Fruit fly (Drosophila melanogaster) whole organism, wandering third instar larva: ENCODE results near the gene CG14720.

ENCODE experiments used
- CG32264 ChIP-seq: fragments of 200-800 bp; sonication (Bioruptor generic); optimal IDR thresholded peaks from 2 replicates; lab custom pipeline; 2016; ENCODE audit warnings: missing biosample characterization, missing genetic modification characterization
- CrebA ChIP-seq: fragments of 200-800 bp; sonication (Bioruptor generic); optimal IDR thresholded peaks from 2 replicates; lab custom pipeline; 2016; ENCODE audit warnings: missing biosample characterization, mild to moderate bottlenecking, missing genetic modification characterization, borderline replicate concordance
- Dfd ChIP-seq: fragments of >200 bp; optimal IDR thresholded peaks from 2 replicates; lab custom pipeline; 2017; ENCODE audit warnings: missing biosample characterization, missing genetic modification characterization
- Dif ChIP-seq: fragments of 200-275, 200-300 bp; sonication (Bioruptor generic); optimal IDR thresholded peaks from 2 replicates; lab custom pipeline; 2018; ENCODE audit warnings: missing biosample characterization, missing genetic modification characterization; ENCODE audit not compliant: partially characterized antibody
- GATAd ChIP-seq: sonication (Bioruptor generic); optimal IDR thresholded peaks from 2 replicates; lab custom pipeline; 2016; ENCODE audit warnings: missing biosample characterization, missing genetic modification characterization
- HLH106 ChIP-seq: fragments of 200-800 bp; optimal IDR thresholded peaks from 3 replicates; lab custom pipeline; 2019; ENCODE audit warnings: missing biosample characterization, mild to moderate bottlenecking, missing genetic modification characterization, moderate library complexity
- Hnf4 ChIP-seq: fragments of 200-800 bp; sonication (Bioruptor generic); optimal IDR thresholded peaks from 2 replicates; lab custom pipeline; 2016; ENCODE audit warnings: missing biosample characterization, mild to moderate bottlenecking, missing genetic modification characterization
- Hr78 ChIP-seq: fragments of >200 bp; optimal IDR thresholded peaks from 2 replicates; lab custom pipeline; 2017; ENCODE audit warnings: missing biosample characterization, missing genetic modification characterization
- Jra ChIP-seq: sonication (Bioruptor generic); optimal IDR thresholded peaks from 2 replicates; lab custom pipeline; 2016; ENCODE audit warnings: missing biosample characterization, missing genetic modification characterization
- Mio ChIP-seq: sonication (Bioruptor generic); optimal IDR thresholded peaks from 2 replicates; lab custom pipeline; 2016; ENCODE audit warnings: missing biosample characterization, missing genetic modification characterization
- Myc ChIP-seq: fragments of >200 bp; optimal IDR thresholded peaks from 2 replicates; lab custom pipeline; 2017
- N ChIP-seq: fragments of >200 bp; optimal IDR thresholded peaks from 2 replicates; lab custom pipeline; 2018; ENCODE audit warnings: missing biosample characterization, missing external identifiers, missing genetic modification characterization
- Rel ChIP-seq, 2 experiments: fragments of 200-800 bp; sonication (Bioruptor generic) in 1 of 2; optimal IDR thresholded peaks; 2 replicates in 1 of 2; 3 replicates in 1 of 2; lab custom pipeline; 2016 to 2019; ENCODE audit warnings: mild to moderate bottlenecking in 2 of 2, missing biosample characterization in 2 of 2, missing genetic modification characterization in 2 of 2, moderate library complexity in 1 of 2
- Vsx2 ChIP-seq: fragments of 200-300, 225-300 bp; sonication (Bioruptor generic); optimal IDR thresholded peaks from 2 replicates; lab custom pipeline; 2018; ENCODE audit warnings: missing biosample characterization, missing genetic modification characterization; ENCODE audit not compliant: partially characterized antibody
- brk ChIP-seq: fragments of 200-800 bp; sonication (Bioruptor generic); optimal IDR thresholded peaks from 2 replicates; lab custom pipeline; 2016; ENCODE audit warnings: missing biosample characterization, mild to moderate bottlenecking, missing genetic modification characterization
- dl ChIP-seq, 2 experiments: fragments of 175-275, 200-275 bp in 1 of 2; fragments of 200-275 bp in 1 of 2; sonication (Bioruptor generic); optimal IDR thresholded peaks; lab custom pipeline; 2018; ENCODE audit warnings: mild to moderate bottlenecking in 2 of 2, missing biosample characterization in 2 of 2, missing genetic modification characterization in 2 of 2, moderate library complexity in 2 of 2; ENCODE audit not compliant: partially characterized antibody in 2 of 2, insufficient read depth in 1 of 2
- dmrt93B ChIP-seq: fragments of 200-800 bp; sonication (Bioruptor generic); optimal IDR thresholded peaks from 2 replicates; lab custom pipeline; 2018; ENCODE audit warnings: missing biosample characterization, mild to moderate bottlenecking, missing genetic modification characterization
- dsf ChIP-seq: sonication (Bioruptor generic); optimal IDR thresholded peaks from 2 replicates; lab custom pipeline; 2016; ENCODE audit warnings: missing biosample characterization, missing genetic modification characterization, borderline replicate concordance
- ey ChIP-seq: fragments of 200-800 bp; sonication (Bioruptor generic); optimal IDR thresholded peaks from 2 replicates; lab custom pipeline; 2016; ENCODE audit warnings: missing biosample characterization, missing genetic modification characterization
- foxo ChIP-seq, 2 experiments: fragments of 200-800 bp; sonication (Bioruptor generic); optimal IDR thresholded peaks; 2 replicates in 1 of 2; 3 replicates in 1 of 2; lab custom pipeline; 2016 to 2017; ENCODE audit warnings: missing biosample characterization in 2 of 2, missing genetic modification characterization in 2 of 2
- fru ChIP-seq: fragments of 200-800 bp; sonication (Bioruptor generic); optimal IDR thresholded peaks from 3 replicates; lab custom pipeline; 2016; ENCODE audit warnings: missing biosample characterization, mild to moderate bottlenecking, missing genetic modification characterization
- h ChIP-seq: fragments of 200-800 bp; sonication (Bioruptor generic); optimal IDR thresholded peaks from 3 replicates; lab custom pipeline; 2016; ENCODE audit warnings: missing biosample characterization, mild to moderate bottlenecking, missing genetic modification characterization
- jim ChIP-seq: fragments of 175-275, 200-325 bp; sonication (Bioruptor generic); optimal IDR thresholded peaks from 2 replicates; lab custom pipeline; 2016; ENCODE audit warnings: missing biosample characterization, mild to moderate bottlenecking, missing genetic modification characterization
- lola ChIP-seq: fragments of >200 bp; optimal IDR thresholded peaks from 2 replicates; lab custom pipeline; 2017; ENCODE audit warnings: missing biosample characterization, missing genetic modification characterization
- pan ChIP-seq: fragments of >200 bp; optimal IDR thresholded peaks from 2 replicates; lab custom pipeline; 2017
- psq ChIP-seq: fragments of 200-800 bp; sonication (Bioruptor generic); optimal IDR thresholded peaks from 3 replicates; lab custom pipeline; 2017; ENCODE audit warnings: missing biosample characterization, mild to moderate bottlenecking, missing genetic modification characterization, moderate library complexity
- rgr ChIP-seq: fragments of 200-800 bp; sonication (Bioruptor generic); optimal IDR thresholded peaks from 3 replicates; lab custom pipeline; 2016; ENCODE audit warnings: missing biosample characterization, mild to moderate bottlenecking, missing genetic modification characterization
- sage ChIP-seq: fragments of 200-800 bp; sonication (Bioruptor generic); optimal IDR thresholded peaks from 2 replicates; lab custom pipeline; 2016; ENCODE audit warnings: missing biosample characterization, mild to moderate bottlenecking, missing genetic modification characterization
- sv ChIP-seq: fragments of 200-800 bp; sonication (Bioruptor generic); optimal IDR thresholded peaks from 3 replicates; lab custom pipeline; 2016; ENCODE audit warnings: missing biosample characterization, missing genetic modification characterization
- woc ChIP-seq: sonication (Bioruptor generic); optimal IDR thresholded peaks from 2 replicates; lab custom pipeline; 2016; ENCODE audit warnings: missing biosample characterization, mild to moderate bottlenecking, missing genetic modification characterization

Gene CG14720

DNA sequence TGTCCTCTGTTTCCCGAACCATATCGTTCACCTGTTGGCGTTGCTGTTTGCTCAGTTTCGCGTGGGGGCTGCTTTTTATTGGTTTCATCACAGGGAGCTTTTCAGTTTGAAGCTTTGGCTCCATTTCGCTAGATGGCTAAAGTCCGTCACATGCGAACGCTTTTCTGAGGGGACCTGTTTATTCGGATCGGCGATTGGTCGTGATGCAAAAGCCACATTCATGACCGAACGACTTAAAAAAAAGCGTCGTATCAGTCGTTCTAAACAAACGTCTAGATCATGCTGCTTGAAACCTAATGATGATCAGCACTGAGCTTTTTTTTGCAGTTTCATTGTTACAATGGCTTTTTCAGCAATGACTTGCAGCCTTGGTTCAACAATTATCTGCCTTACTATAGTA lies 21.6 kb upstream of the CG14720 start, which contains the start of gene CG6908 (continued):
- TF ChIP-seq Hnf4 (GFP tag; lab: Kevin White, UChicago) (peak; percentile 61), h (peak; percentile 7), CG32264 (no peak), Mio (GFP tag; lab: Kevin White, UChicago) (no peak), pan (lab: Kevin White, UChicago) (no peak), foxo (GFP tag; optimal IDR thresholded peaks at IDR 0.05; lab: Kevin White, UChicago) (no peak), dmrt93B (GFP tag; lab: Kevin White, UChicago) (no peak), Dfd (GFP tag; lab: Kevin White, UChicago) (no peak), sv (no peak), jim (GFP tag; lab: Kevin White, UChicago) (no peak), brk (peak; percentile 39)
- TF ChIP-seq, all 38 proteins: peak for 6

DNA sequence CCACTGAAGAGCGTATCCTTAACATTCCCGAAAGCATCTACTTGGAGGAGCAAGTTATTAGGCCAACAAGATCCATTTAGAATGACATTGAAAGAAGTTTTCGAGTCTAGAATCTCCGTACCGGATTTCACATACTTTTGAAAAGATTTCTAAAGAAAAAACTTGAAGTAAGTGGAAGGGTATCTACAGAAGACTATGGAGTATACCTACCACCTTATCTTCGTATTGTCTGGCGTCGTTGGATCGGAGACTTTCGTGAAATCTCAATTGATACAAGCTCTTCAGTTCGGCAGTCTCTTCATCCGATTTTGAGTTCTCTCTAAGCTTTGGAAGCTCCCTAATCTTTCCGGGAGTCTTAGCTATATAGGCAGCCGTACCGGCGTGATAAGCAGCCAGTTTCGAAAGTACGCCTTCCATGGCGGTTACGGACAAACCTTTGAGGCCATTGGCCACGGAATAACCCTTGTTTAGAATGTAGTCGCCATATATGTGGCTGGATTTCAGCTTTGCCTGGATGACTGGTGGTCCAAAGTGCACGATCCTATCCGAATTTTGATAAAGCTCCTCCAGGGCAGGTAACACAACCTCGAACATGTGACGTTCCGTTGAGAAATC lies 20.5 kb upstream of the CG14720 start:
- TF ChIP-seq Dif (no peak), Rel (GFP tag; optimal IDR thresholded peaks at IDR 0.05; lab: Kevin White, UChicago) (no peak), Rel (tag; optimal IDR thresholded peaks at IDR 0.05; lab: Kevin White, UChicago) (no peak), HLH106 (tag; lab: Kevin White, UChicago) (no peak), Vsx2 (no peak), dl (GFP tag; optimal IDR thresholded peaks at IDR 0.05; lab: Kevin White, UChicago; ENCODE audit: insufficient read depth in 1 of 2, partially characterized antibody in 2 of 2) (peak in 1 of 2 experiments; percentile 5), Myc (lab: Kevin White, UChicago) (no peak), h (no peak)
- TF ChIP-seq, all 38 proteins: peak for 1

DNA sequence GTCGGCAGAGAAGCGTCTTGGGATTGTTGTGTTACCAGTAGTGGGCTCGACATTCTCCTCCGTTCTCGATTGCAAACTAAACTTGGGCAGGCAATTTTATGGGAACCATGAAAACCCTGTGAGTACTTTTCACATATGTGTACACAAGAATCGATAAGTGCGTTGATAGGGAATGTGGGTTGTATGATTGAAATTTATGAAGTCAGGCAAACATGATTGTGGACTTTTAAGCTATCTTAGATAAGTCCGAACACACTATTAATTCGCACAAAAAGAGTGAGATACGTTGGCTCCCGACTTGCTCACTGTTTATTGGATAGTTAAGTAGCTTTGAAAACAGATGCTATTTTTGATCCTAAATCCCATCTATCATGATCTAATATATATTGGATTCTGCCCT lies 19.7 kb upstream of the CG14720 start, which contains the start of gene CG18765:
TSS of gene CG18765 (minus strand) at position 53 of the 400 bp plus-strand sequence.
- TF ChIP-seq dsf (GFP tag; lab: Kevin White, UChicago), result no peak
- TF ChIP-seq woc (GFP tag; lab: Kevin White, UChicago), result no peak
- TF ChIP-seq sage (GFP tag; lab: Kevin White, UChicago), result no peak
- TF ChIP-seq foxo (GFP tag; optimal IDR thresholded peaks at IDR 0.05; lab: Kevin White, UChicago), result no peak
- no peak for TF ChIP-seq HLH106 (tag; lab: Kevin White, UChicago)
- no peak for TF ChIP-seq psq (GFP tag; lab: Kevin White, UChicago)
- no peak for TF ChIP-seq GATAd
- TF ChIP-seq Myc (lab: Kevin White, UChicago), result no peak
- no peak for TF ChIP-seq Dfd (GFP tag; lab: Kevin White, UChicago)

DNA sequence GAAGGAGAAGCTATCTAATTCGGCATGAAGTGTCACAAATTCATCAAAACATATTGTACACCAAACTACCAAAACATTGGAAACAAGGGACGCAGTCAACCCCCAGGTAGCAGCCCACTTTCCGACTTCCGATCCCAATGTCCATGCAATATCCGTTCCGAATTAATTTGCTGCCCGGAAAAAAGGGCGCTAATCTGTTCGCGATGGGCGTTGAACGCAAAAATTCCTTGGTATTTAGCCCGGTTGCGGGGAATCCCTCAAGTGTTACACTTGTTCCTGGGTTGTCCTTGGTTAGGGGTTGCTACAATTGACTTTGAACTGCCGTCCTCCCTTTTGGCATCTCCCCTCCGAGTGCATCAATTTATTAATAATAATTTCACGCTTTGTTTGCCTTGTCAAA lies 19.0 kb upstream of the CG14720 start:
- TF ChIP-seq Hr78 (GFP tag; lab: Kevin White, UChicago) (no peak), sage (GFP tag; lab: Kevin White, UChicago) (no peak), h (no peak), rgr (GFP tag; lab: Kevin White, UChicago) (no peak), ey (GFP tag; lab: Kevin White, UChicago) (no peak), CrebA (GFP tag; lab: Kevin White, UChicago) (no peak), fru (no peak), brk (no peak), Jra (GFP tag; lab: Kevin White, UChicago) (no peak), lola (GFP tag; lab: Kevin White, UChicago) (no peak), pan (lab: Kevin White, UChicago) (no peak), CG32264 (no peak), N (GFP tag; lab: Kevin White, UChicago) (no peak), Vsx2 (no peak)
